Worm (Caenorhabditis elegans): Measurements from ENCODE around the gene zzz-1.
A peak's percentile ranks its signal among the peaks of the same experiment; 100 is the strongest.

The zzz-1 gene

DNA sequence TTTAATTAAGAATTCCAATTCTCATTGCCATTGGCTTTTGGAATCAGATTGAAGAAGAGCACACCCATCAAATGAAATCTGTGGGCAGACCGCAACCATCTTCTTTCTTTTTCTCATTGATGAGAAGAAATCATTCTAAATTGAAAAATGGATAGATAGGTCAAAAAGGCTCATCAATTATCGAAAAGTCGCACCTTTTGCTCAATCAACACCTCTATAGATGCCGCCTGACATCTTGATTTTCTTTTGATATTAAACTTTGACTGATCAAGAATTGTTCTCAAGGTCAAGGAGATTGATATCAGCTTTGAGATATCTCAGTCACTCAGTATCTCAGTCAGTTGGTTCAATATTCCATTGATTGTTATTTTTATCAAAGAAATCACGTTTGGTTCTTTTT, 988 bp upstream of the zzz-1 start:
- TF ChIP-seq nhr-71 (tag; optimal IDR thresholded peaks at IDR 0.05) = peak; percentile 51
- no peak for TF ChIP-seq mef-2 (tag; optimal IDR thresholded peaks at IDR 0.05)
- peak; percentile 44 for TF ChIP-seq lin-14 (GFP tag; optimal IDR thresholded peaks at IDR 0.05)
- no peak for TF ChIP-seq nhr-47 (tag; optimal IDR thresholded peaks at IDR 0.05)
- TF ChIP-seq dpl-1 (GFP tag; optimal IDR thresholded peaks at IDR 0.05) = no peak
- no peak for TF ChIP-seq mep-1 (tag; optimal IDR thresholded peaks at IDR 0.05)
- peak; percentile 5 for TF ChIP-seq pag-3 (tag; optimal IDR thresholded peaks at IDR 0.05; ENCODE audit: borderline replicate concordance, insufficient read depth)
- TF ChIP-seq elt-3 (tag; optimal IDR thresholded peaks at IDR 0.05) = no peak
- TF ChIP-seq swsn-7 (tag; optimal IDR thresholded peaks at IDR 0.05) = no peak
- no peak for TF ChIP-seq pax-3 (tag; optimal IDR thresholded peaks at IDR 0.05)
- TF ChIP-seq lin-39 (tag; optimal IDR thresholded peaks at IDR 0.05) = peak; percentile 65
- TF ChIP-seq lsy-2 (tag; optimal IDR thresholded peaks at IDR 0.05) = peak in 1 of 2 experiments; percentile 26
- peak; percentile 49 for TF ChIP-seq rnt-1 (tag; optimal IDR thresholded peaks at IDR 0.05)
- TF ChIP-seq hpl-2 (GFP tag; optimal IDR thresholded peaks at IDR 0.05) = no peak

DNA sequence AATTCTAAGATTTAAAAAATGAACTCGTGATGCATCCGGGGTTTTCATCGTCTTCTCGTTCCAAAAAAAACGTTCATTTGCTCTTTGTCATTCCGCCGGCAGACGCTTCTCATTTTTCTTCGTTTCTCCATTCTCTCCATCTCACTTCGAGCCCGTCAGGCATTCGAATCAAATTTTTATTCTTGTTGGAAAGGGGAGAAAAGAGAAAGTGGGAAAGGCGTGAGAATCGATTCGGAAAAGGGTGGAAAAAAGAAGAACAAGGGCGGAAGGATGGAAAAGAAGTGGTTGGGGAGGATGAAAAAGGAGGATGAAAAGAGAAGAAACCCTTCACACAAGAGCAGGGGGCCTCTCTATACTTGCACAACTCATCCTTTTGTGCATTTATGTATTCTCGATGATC, 4.2 kb downstream of the zzz-1 start:
- TF ChIP-seq pqm-1 (tag; optimal IDR thresholded peaks at IDR 0.05) (no peak), snu-23 (GFP tag; optimal IDR thresholded peaks at IDR 0.05) (no peak), nhr-20 (tag; optimal IDR thresholded peaks at IDR 0.05) (no peak), nhr-84 (tag; optimal IDR thresholded peaks at IDR 0.05) (no peak), nhr-85 (tag) (no peak), skn-1 (tag; optimal IDR thresholded peaks at IDR 0.05) (no peak), fkh-10 (GFP tag; optimal IDR thresholded peaks at IDR 0.05) (peak; percentile 69), ama-1 (optimal IDR thresholded peaks at IDR 0.05) (no peak), sptf-1 (tag; optimal IDR thresholded peaks at IDR 0.05) (no peak), C04F5.9 (tag; optimal IDR thresholded peaks at IDR 0.05) (no peak), lin-14 (GFP tag; optimal IDR thresholded peaks at IDR 0.05) (peak; percentile 82), swsn-7 (tag; optimal IDR thresholded peaks at IDR 0.05) (no peak), hlh-17 (GFP tag; optimal IDR thresholded peaks at IDR 0.05; ENCODE audit: borderline replicate concordance) (no peak), grh-1 (GFP tag; IDR thresholded peaks at IDR 0.05) (no peak), C16A3.4 (tag; optimal IDR thresholded peaks at IDR 0.05) (no peak), nhr-28 (tag; optimal IDR thresholded peaks at IDR 0.05) (no peak), efl-3 (GFP tag; optimal IDR thresholded peaks at IDR 0.05) (no peak), ztf-4 (tag; optimal IDR thresholded peaks at IDR 0.05) (no peak), egl-13 (tag; optimal IDR thresholded peaks at IDR 0.05) (no peak), rnt-1 (tag; optimal IDR thresholded peaks at IDR 0.05) (no peak), lin-13 (GFP tag; optimal IDR thresholded peaks at IDR 0.05) (no peak), lsy-2 (tag; optimal IDR thresholded peaks at IDR 0.05) (peak in 1 of 2 experiments; percentile 7), vab-15 (tag; optimal IDR thresholded peaks at IDR 0.05) (no peak), sup-37 (GFP tag; optimal IDR thresholded peaks at IDR 0.05) (no peak), nhr-77 (tag; optimal IDR thresholded peaks at IDR 0.05) (no peak), ceh-82 (tag; optimal IDR thresholded peaks at IDR 0.05) (peak in 1 of 3 experiments; percentile 32), lir-3 (tag; optimal IDR thresholded peaks at IDR 0.05; ENCODE audit: poor library complexity) (no peak), dpl-1 (GFP tag; optimal IDR thresholded peaks at IDR 0.05) (no peak), isw-1 (GFP tag; IDR thresholded peaks at IDR 0.05) (no peak), unc-130 (tag; optimal IDR thresholded peaks at IDR 0.05) (no peak), nhr-76 (tag; optimal IDR thresholded peaks at IDR 0.05) (no peak), alr-1 (tag; optimal IDR thresholded peaks at IDR 0.05; ENCODE audit: borderline replicate concordance) (no peak), xbp-1 (tag; optimal IDR thresholded peaks at IDR 0.05) (no peak), nhr-19 (GFP tag; conservative IDR thresholded peaks at IDR 0.05) (no peak), unc-30 (tag; optimal IDR thresholded peaks at IDR 0.05) (no peak), elt-3 (tag; optimal IDR thresholded peaks at IDR 0.05) (no peak), ceh-88 (GFP tag; IDR thresholded peaks at IDR 0.05) (no peak), aly-2 (tag; optimal IDR thresholded peaks at IDR 0.05) (no peak), fos-1 (tag; optimal IDR thresholded peaks at IDR 0.05) (no peak), hlh-4 (tag; optimal IDR thresholded peaks at IDR 0.05) (no peak), blmp-1 (tag; optimal IDR thresholded peaks at IDR 0.05) (peak; percentile 61), ces-1 (GFP tag; optimal IDR thresholded peaks at IDR 0.05) (peak; percentile 14), irx-1 (tag; optimal IDR thresholded peaks at IDR 0.05) (no peak), lin-35 (GFP tag; optimal IDR thresholded peaks at IDR 0.05) (no peak)

Data from whole organism, L1 larva.